Fruit fly (Drosophila melanogaster): ENCODE measurements around the gene KdelR.
A peak's percentile ranks its signal among the peaks of the same experiment; 100 is the strongest.

dm6 chr2L:10408122-10408576, 18.5 kb upstream of the KdelR start, which contains the start of the genes Ip259 and RpS27A:
- peak; percentile 60 for TF ChIP-seq CG14711 (tag; optimal IDR thresholded peaks at IDR 0.05)
- TF ChIP-seq CG1620 (GFP tag; optimal IDR thresholded peaks at IDR 0.05), result peak; percentile 83
- peak; percentile 90 for TF ChIP-seq Mnt (GFP tag; optimal IDR thresholded peaks at IDR 0.05)
- TF ChIP-seq CG11617 (GFP tag; optimal IDR thresholded peaks at IDR 0.05), result peak; percentile 86
- peak; percentile 59 for TF ChIP-seq CG33017 (tag; optimal IDR thresholded peaks at IDR 0.05)
- peak; percentile 54 for TF ChIP-seq kay (GFP tag; ENCODE audit: borderline replicate concordance)
- TF ChIP-seq Crg-1 (GFP tag; optimal IDR thresholded peaks at IDR 0.05), result peak; percentile 83
- TF ChIP-seq cnc (optimal IDR thresholded peaks at IDR 0.05), result no peak
- TF ChIP-seq pad (GFP tag; optimal IDR thresholded peaks at IDR 0.05), result peak; percentile 64
- no peak for TF ChIP-seq toe (GFP tag; optimal IDR thresholded peaks at IDR 0.05)
- TF ChIP-seq ovo (GFP tag; optimal IDR thresholded peaks at IDR 0.05), result no peak
- peak; percentile 87 for TF ChIP-seq CG7101 (tag; optimal IDR thresholded peaks at IDR 0.05)
- no peak for TF ChIP-seq Hr96 (GFP tag; optimal IDR thresholded peaks at IDR 0.05)

All from whole organism, adult.